Fruit fly (Drosophila melanogaster) whole organism, pupa: ENCODE results near the gene CG13110.

Source experiments
- CG10348 ChIP-seq: fragments of 200-800 bp; sonication (Bioruptor generic); IDR thresholded peaks from 2 replicates; pipeline ENCODE4 v1.3.6; 2022; ENCODE audit warnings: missing biosample characterization, missing genetic modification characterization
- CG12605 ChIP-seq: fragments of 200-800 bp; sonication (Bioruptor generic); IDR thresholded peaks from 2 replicates; pipeline ENCODE4 v1.3.6; 2022; ENCODE audit warnings: missing biosample characterization, missing genetic modification characterization
- CG13204 ChIP-seq: fragments of 200-800 bp; sonication (Bioruptor generic); optimal IDR thresholded peaks from 2 replicates; lab custom pipeline; 2018; ENCODE audit warnings: missing biosample characterization, mild to moderate bottlenecking, missing genetic modification characterization, moderate library complexity
- CG14655 ChIP-seq: fragments of 200-800 bp; sonication (Bioruptor generic); optimal IDR thresholded peaks from 3 replicates; lab custom pipeline; 2017; ENCODE audit warnings: mild to moderate bottlenecking, missing biosample characterization, missing genetic modification reagents, missing genetic modification characterization
- CG15710 ChIP-seq: fragments of 200-800 bp; sonication (Bioruptor generic); optimal IDR thresholded peaks from 2 replicates; lab custom pipeline; 2018; ENCODE audit warnings: missing biosample characterization, mild to moderate bottlenecking, missing genetic modification characterization, moderate library complexity
- CG17806 ChIP-seq: fragments of 200-800 bp; sonication (Bioruptor generic); optimal IDR thresholded peaks from 2 replicates; lab custom pipeline; 2018; ENCODE audit warnings: missing biosample characterization, mild to moderate bottlenecking, missing genetic modification characterization, moderate library complexity
- CG32121 ChIP-seq: fragments of 200-800 bp; sonication (Bioruptor generic); IDR thresholded peaks from 2 replicates; pipeline ENCODE4 v1.3.6; 2022; ENCODE audit warnings: missing biosample characterization, missing genetic modification characterization
- CG34367 ChIP-seq: fragments of 200-800 bp; sonication (Bioruptor generic); optimal IDR thresholded peaks from 2 replicates; lab custom pipeline; 2018; ENCODE audit warnings: missing biosample characterization, mild to moderate bottlenecking, missing genetic modification characterization
- CG4496 ChIP-seq: fragments of 200-800 bp; sonication (Bioruptor generic); IDR thresholded peaks from 3 replicates; pipeline ENCODE4 v1.3.6; 2022; ENCODE audit warnings: missing biosample characterization, missing genetic modification characterization
- CG8159 ChIP-seq: fragments of 200-800 bp; sonication (Bioruptor generic); optimal IDR thresholded peaks from 3 replicates; lab custom pipeline; 2018; ENCODE audit warnings: missing biosample characterization, mild to moderate bottlenecking, missing genetic modification characterization, moderate library complexity
- CG8301 ChIP-seq: fragments of 200-800 bp; sonication (Bioruptor generic); optimal IDR thresholded peaks from 2 replicates; lab custom pipeline; 2018; ENCODE audit warnings: missing biosample characterization, mild to moderate bottlenecking, missing genetic modification characterization
- CG9948 ChIP-seq: fragments of 200-800 bp; sonication (Bioruptor generic); optimal IDR thresholded peaks from 2 replicates; lab custom pipeline; 2018; ENCODE audit warnings: missing biosample characterization, mild to moderate bottlenecking, missing genetic modification characterization, moderate library complexity
- D1 ChIP-seq: fragments of 200-800 bp; sonication (Bioruptor generic); optimal IDR thresholded peaks from 2 replicates; lab custom pipeline; 2018; ENCODE audit warnings: missing biosample characterization, mild to moderate bottlenecking, missing genetic modification characterization, moderate library complexity
- EcR ChIP-seq: fragments of 200-800 bp; sonication (Bioruptor generic); optimal IDR thresholded peaks from 3 replicates; lab custom pipeline; 2019; ENCODE audit warnings: missing biosample characterization, missing genetic modification characterization, mild to moderate bottlenecking, moderate library complexity, missing genetic modification reagents
- Ets98B ChIP-seq: fragments of 200-800 bp; sonication (Bioruptor generic); IDR thresholded peaks from 2 replicates; pipeline ENCODE4 v1.3.6; 2022; ENCODE audit warnings: missing biosample characterization, missing genetic modification characterization
- Pif1A ChIP-seq: fragments of 200-800 bp; sonication (Bioruptor generic); optimal IDR thresholded peaks from 3 replicates; lab custom pipeline; 2016; ENCODE audit warnings: missing biosample characterization, missing genetic modification characterization
- Pif1B ChIP-seq: fragments of 200-800 bp; sonication (Bioruptor generic); optimal IDR thresholded peaks from 3 replicates; lab custom pipeline; 2016; ENCODE audit warnings: missing biosample characterization, missing genetic modification characterization
- Snoo ChIP-seq: fragments of 200-800 bp; sonication (Bioruptor generic); optimal IDR thresholded peaks from 3 replicates; lab custom pipeline; 2017; ENCODE audit warnings: missing biosample characterization, mild to moderate bottlenecking, missing genetic modification characterization, inconsistent platforms
- fd96Ca ChIP-seq: fragments of 200-800 bp; sonication (Bioruptor generic); IDR thresholded peaks from 3 replicates; pipeline ENCODE4 v1.3.6; 2022; ENCODE audit warnings: missing biosample characterization, missing genetic modification characterization
- gl ChIP-seq: fragments of 200-800 bp; sonication (Bioruptor generic); optimal IDR thresholded peaks from 2 replicates; lab custom pipeline; 2018; ENCODE audit warnings: missing biosample characterization, mild to moderate bottlenecking, missing genetic modification characterization
- rn ChIP-seq: fragments of 200-800 bp; sonication (Bioruptor generic); IDR thresholded peaks from 2 replicates; pipeline ENCODE4 v1.3.6; 2022; ENCODE audit warnings: missing biosample characterization, missing genetic modification characterization

CG13110 gene

DNA sequence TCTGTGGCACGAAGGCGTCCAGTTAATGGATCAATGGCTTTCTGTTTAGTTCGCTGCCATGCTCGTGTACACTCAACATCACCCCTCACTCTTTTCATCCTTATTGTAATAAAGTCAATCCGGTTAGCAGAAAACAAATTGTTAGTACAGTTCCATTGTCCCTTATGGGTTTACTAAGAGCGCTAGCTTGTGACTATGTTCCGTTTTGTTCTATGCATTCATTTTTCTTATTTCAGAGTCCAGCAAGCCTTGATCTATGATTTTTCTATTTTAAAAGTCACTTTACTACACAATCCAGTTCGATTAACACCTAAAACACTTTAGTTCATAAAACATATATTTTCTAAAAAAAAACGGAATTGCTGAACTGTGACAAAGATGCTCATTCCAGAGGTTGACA is at the start of gene CG13110:
Gene CG13110, plus strand, starts transcription at position 301 of the 400 bp plus-strand sequence.
- no peak for TF ChIP-seq Ets98B (GFP tag; lab: Robert Waterston, UW)
- no peak for TF ChIP-seq CG34367 (tag; lab: Kevin White, UChicago)
- TF ChIP-seq gl (tag; lab: Kevin White, UChicago): no peak
- TF ChIP-seq EcR (GFP tag; lab: Kevin White, UChicago): no peak
- no peak for TF ChIP-seq CG12605 (GFP tag; lab: Robert Waterston, UW)
- no peak for TF ChIP-seq CG10348 (GFP tag; lab: Robert Waterston, UW)
- TF ChIP-seq CG4496: no peak
- no peak for TF ChIP-seq rn (GFP tag; lab: Robert Waterston, UW)
- TF ChIP-seq CG8159 (tag; lab: Kevin White, UChicago): no peak
- no peak for TF ChIP-seq Pif1B
- TF ChIP-seq Snoo (tag; lab: Kevin White, UChicago): no peak
- TF ChIP-seq Pif1A (GFP tag; lab: Kevin White, UChicago): no peak
- TF ChIP-seq CG9948 (tag; lab: Kevin White, UChicago): no peak
- no peak for TF ChIP-seq CG8301 (tag; lab: Kevin White, UChicago)

DNA sequence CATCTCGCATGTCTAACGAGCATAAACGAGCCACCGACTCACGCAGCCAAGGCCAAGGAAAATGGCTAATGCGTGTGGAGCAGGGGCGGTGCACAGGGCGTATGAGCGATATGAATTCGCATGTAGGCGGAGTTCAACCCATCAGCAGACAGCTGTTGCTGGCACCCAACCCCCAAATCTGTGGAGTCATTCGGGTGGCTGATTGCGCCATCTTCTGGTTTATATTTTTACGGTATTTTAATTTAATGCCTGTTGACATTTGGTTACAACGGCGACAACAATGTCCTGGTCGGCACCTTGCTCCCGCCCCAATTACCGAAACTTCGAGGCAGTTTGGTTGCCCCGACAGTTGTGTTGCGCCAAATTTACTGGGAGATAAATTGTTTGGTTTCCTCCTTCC is 29.2 kb upstream of the CG13110 start:
- TF ChIP-seq CG4496 (no peak), CG8159 (tag; lab: Kevin White, UChicago) (no peak), CG34367 (tag; lab: Kevin White, UChicago) (no peak), CG17806 (tag; lab: Kevin White, UChicago) (no peak), EcR (GFP tag; lab: Kevin White, UChicago) (no peak), CG14655 (GFP tag; lab: Kevin White, UChicago) (no peak), D1 (tag; lab: Kevin White, UChicago) (no peak), rn (GFP tag; lab: Robert Waterston, UW) (no peak), fd96Ca (GFP tag; lab: Robert Waterston, UW) (no peak), CG15710 (tag; lab: Kevin White, UChicago) (no peak), Snoo (tag; lab: Kevin White, UChicago) (no peak), CG10348 (GFP tag; lab: Robert Waterston, UW) (no peak), gl (tag; lab: Kevin White, UChicago) (no peak), CG9948 (tag; lab: Kevin White, UChicago) (no peak), CG12605 (GFP tag; lab: Robert Waterston, UW) (no peak)

DNA sequence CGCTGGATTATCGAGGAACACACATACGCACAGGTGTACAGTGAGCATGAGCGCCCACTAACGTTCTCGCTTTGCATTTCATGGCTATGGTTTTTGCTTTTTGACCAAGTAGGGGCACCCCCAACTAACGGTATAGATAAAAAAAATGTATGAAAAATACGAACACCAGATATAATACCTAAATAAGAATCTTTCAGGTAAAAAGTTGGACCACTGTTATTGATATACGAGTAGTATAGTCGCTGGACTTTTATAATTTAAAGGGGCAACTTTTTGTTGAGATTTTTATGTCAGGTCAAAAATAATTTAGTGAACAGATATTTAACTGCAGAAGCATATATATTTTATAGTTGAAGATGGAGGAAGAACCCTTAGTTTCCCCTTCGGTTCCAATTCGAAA is 22.8 kb upstream of the CG13110 start, which contains the start of gene CG17005:
Gene CG17005, plus strand, starts transcription at position 301 of the 400 bp plus-strand sequence.
- TF ChIP-seq CG34367 (tag; lab: Kevin White, UChicago): no peak

DNA sequence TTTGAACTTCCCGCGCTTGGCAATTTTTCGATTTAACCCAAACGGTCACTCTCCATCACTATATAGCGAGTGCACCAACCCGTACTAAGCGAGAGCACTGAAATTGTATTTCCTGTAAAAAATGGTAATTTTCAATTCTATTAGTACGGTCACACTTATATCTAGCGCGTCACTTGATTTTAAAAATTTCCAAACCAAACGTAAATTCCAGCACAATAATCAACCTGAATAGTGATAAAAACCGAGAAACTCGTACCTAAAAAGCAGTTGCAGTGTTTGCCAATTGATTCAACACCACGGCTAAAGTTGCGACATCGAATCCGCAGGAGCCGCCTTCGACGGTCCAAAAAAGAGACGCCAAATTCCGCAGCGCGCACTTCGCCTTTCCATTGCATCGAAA is 19.6 kb upstream of the CG13110 start, which contains the start of gene Cks30A:
Gene Cks30A, plus strand, starts transcription at position 136 of the 400 bp plus-strand sequence.
- TF ChIP-seq D1 (tag; lab: Kevin White, UChicago): no peak
- no peak for TF ChIP-seq CG10348 (GFP tag; lab: Robert Waterston, UW)
- no peak for TF ChIP-seq CG8159 (tag; lab: Kevin White, UChicago)
- no peak for TF ChIP-seq CG8301 (tag; lab: Kevin White, UChicago)
- no peak for TF ChIP-seq fd96Ca (GFP tag; lab: Robert Waterston, UW)
- no peak for TF ChIP-seq gl (tag; lab: Kevin White, UChicago)
- TF ChIP-seq Pif1A (GFP tag; lab: Kevin White, UChicago): no peak
- no peak for TF ChIP-seq EcR (GFP tag; lab: Kevin White, UChicago)
- TF ChIP-seq CG32121 (GFP tag; lab: Robert Waterston, UW): no peak
- TF ChIP-seq rn (GFP tag; lab: Robert Waterston, UW): no peak
- no peak for TF ChIP-seq CG15710 (tag; lab: Kevin White, UChicago)
- TF ChIP-seq Ets98B (GFP tag; lab: Robert Waterston, UW): no peak
- no peak for TF ChIP-seq CG34367 (tag; lab: Kevin White, UChicago)
- no peak for TF ChIP-seq CG17806 (tag; lab: Kevin White, UChicago)
- TF ChIP-seq CG14655 (GFP tag; lab: Kevin White, UChicago): no peak
- TF ChIP-seq CG4496: no peak
- no peak for TF ChIP-seq CG9948 (tag; lab: Kevin White, UChicago)
- no peak for TF ChIP-seq CG12605 (GFP tag; lab: Robert Waterston, UW)

DNA sequence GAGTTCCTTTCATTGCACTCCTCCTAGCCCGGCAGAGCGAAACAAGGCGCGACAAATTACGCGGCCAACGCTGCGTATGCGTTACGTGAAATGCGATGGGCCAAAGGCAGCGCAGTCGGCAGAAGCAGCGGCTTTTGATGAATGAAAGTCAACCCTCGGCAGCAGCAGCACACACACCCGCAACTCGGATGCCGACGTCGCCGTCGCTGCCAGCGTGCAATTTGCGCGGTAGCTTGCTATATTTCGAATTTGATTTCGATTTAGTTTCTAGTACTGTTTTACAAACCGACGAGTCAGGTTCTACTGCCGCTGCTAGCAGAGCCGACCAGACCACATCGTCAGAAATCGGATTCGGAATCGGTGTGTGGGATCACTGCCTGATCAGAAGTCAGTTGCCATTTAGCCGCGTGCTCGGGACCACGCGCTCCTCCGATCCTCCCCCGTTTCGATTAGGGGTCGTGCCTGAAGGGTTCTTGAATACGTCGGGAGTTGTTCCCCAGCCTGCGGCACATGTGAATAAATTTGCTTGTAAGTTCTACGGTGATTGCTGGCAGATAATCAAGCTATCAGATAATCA is 16.9 kb upstream of the CG13110 start, which contains the start of gene Eaat1:
Gene Eaat1, plus strand, starts transcription at position 268 of the 577 bp plus-strand sequence.
- TF ChIP-seq fd96Ca (GFP tag; lab: Robert Waterston, UW): no peak
- no peak for TF ChIP-seq CG8159 (tag; lab: Kevin White, UChicago)
- no peak for TF ChIP-seq Pif1B
- no peak for TF ChIP-seq D1 (tag; lab: Kevin White, UChicago)
- no peak for TF ChIP-seq EcR (GFP tag; lab: Kevin White, UChicago)
- no peak for TF ChIP-seq CG12605 (GFP tag; lab: Robert Waterston, UW)
- no peak for TF ChIP-seq CG15710 (tag; lab: Kevin White, UChicago)
- TF ChIP-seq CG10348 (GFP tag; lab: Robert Waterston, UW): no peak
- TF ChIP-seq CG32121 (GFP tag; lab: Robert Waterston, UW): no peak
- no peak for TF ChIP-seq CG17806 (tag; lab: Kevin White, UChicago)
- TF ChIP-seq Ets98B (GFP tag; lab: Robert Waterston, UW): no peak
- TF ChIP-seq Snoo (tag; lab: Kevin White, UChicago): no peak
- no peak for TF ChIP-seq CG8301 (tag; lab: Kevin White, UChicago)
- no peak for TF ChIP-seq CG9948 (tag; lab: Kevin White, UChicago)
- no peak for TF ChIP-seq Pif1A (GFP tag; lab: Kevin White, UChicago)
- no peak for TF ChIP-seq rn (GFP tag; lab: Robert Waterston, UW)
- TF ChIP-seq CG13204: no peak
- no peak for TF ChIP-seq CG34367 (tag; lab: Kevin White, UChicago)
- TF ChIP-seq CG14655 (GFP tag; lab: Kevin White, UChicago): no peak
